Worm (Caenorhabditis elegans) whole organism, L2 larva: ENCODE results near the gene F20D1.22.
"Not testable (repeated sequence)": the region's sequence is repeated elsewhere in the genome, so short reads cannot be mapped to it uniquely, and the experiment has no call there.

Experiments used
- C34F6.9 ChIP-seq: fragments of 150-350 bp; optimal IDR thresholded peaks from 2 replicates; lab custom pipeline; 2014; ENCODE audit warnings: missing biosample characterization, missing genetic modification characterization
- R02D3.7 ChIP-seq: fragments of 150-350 bp; optimal IDR thresholded peaks from 2 replicates; lab custom pipeline; 2014; ENCODE audit warnings: missing biosample characterization, missing genetic modification characterization
- Y55F3AM.14 ChIP-seq: fragments of 200-800 bp; sonication (Bioruptor generic); optimal IDR thresholded peaks from 2 replicates; lab custom pipeline; 2018; ENCODE audit warnings: mild to moderate bottlenecking, missing genetic modification characterization, missing compliant biosample characterization
- ZK546.5 ChIP-seq: sonication (generic microtip); optimal IDR thresholded peaks from 2 replicates; lab custom pipeline; 2017; ENCODE audit warnings: missing biosample characterization, missing genetic modification characterization
- alr-1 ChIP-seq: fragments of 150-350 bp; optimal IDR thresholded peaks from 2 replicates; lab custom pipeline; 2014; ENCODE audit warnings: missing biosample characterization, missing genetic modification characterization
- aly-2 ChIP-seq: fragments of 150-350 bp; optimal IDR thresholded peaks from 2 replicates; lab custom pipeline; 2014; ENCODE audit warnings: missing biosample characterization, missing genetic modification characterization
- ceh-16 ChIP-seq: fragments of 150-350 bp; optimal IDR thresholded peaks from 2 replicates; lab custom pipeline; 2014; ENCODE audit warnings: missing biosample characterization, missing genetic modification characterization
- ceh-82 ChIP-seq: fragments of 150-350 bp; optimal IDR thresholded peaks from 2 replicates; lab custom pipeline; 2014; ENCODE audit warnings: missing biosample characterization, missing genetic modification characterization
- crh-2 ChIP-seq: sonication (generic microtip); optimal IDR thresholded peaks from 2 replicates; lab custom pipeline; 2017; ENCODE audit warnings: missing biosample characterization, missing genetic modification characterization
- dmd-4 ChIP-seq: sonication (generic microtip); optimal IDR thresholded peaks from 2 replicates; lab custom pipeline; 2017; ENCODE audit warnings: missing biosample characterization, missing genetic modification characterization
- egl-27 ChIP-seq: sonication (generic microtip); optimal IDR thresholded peaks from 3 replicates; lab custom pipeline; 2017; ENCODE audit warnings: missing biosample characterization, missing genetic modification reagents, missing genetic modification characterization
- elt-3 ChIP-seq: sonication (generic microtip); optimal IDR thresholded peaks from 2 replicates; lab custom pipeline; 2017; ENCODE audit warnings: missing biosample characterization, missing genetic modification characterization
- fos-1 ChIP-seq: fragments of 150-350 bp; optimal IDR thresholded peaks from 2 replicates; lab custom pipeline; 2014; ENCODE audit warnings: missing biosample characterization, missing genetic modification characterization
- gmeb-1 ChIP-seq: fragments of 150-350 bp; optimal IDR thresholded peaks from 2 replicates; lab custom pipeline; 2014; ENCODE audit warnings: missing biosample characterization, missing genetic modification characterization
- lin-11 ChIP-seq: fragments of 150-350 bp; sonication (generic microtip); optimal IDR thresholded peaks from 2 replicates; lab custom pipeline; 2014; ENCODE audit warnings: missing biosample characterization, missing genetic modification characterization, inconsistent platforms, mixed read lengths
- lin-13 ChIP-seq: fragments of 150-350 bp; optimal IDR thresholded peaks from 2 replicates; lab custom pipeline; 2014; ENCODE audit warnings: missing biosample characterization, missing genetic modification reagents, missing genetic modification characterization
- lin-39 ChIP-seq: fragments of 150-350 bp; optimal IDR thresholded peaks from 2 replicates; lab custom pipeline; 2014; ENCODE audit warnings: missing biosample characterization, missing genetic modification reagents, missing genetic modification characterization
- lsy-2 ChIP-seq, 2 experiments: fragments of 150-350 bp in 1 of 2; sonication (generic microtip) in 1 of 2; optimal IDR thresholded peaks; 2 replicates each; lab custom pipeline; 2014 to 2017; ENCODE audit warnings: missing biosample characterization in 2 of 2, missing genetic modification characterization in 2 of 2
- mbf-1 ChIP-seq: sonication (generic microtip); optimal IDR thresholded peaks from 2 replicates; lab custom pipeline; 2017; ENCODE audit warnings: missing biosample characterization, missing genetic modification characterization
- mdl-1 ChIP-seq, 2 experiments: fragments of 150-350 bp in 1 of 2; sonication (generic microtip) in 1 of 2; optimal IDR thresholded peaks; 2 replicates each; lab custom pipeline; 2017; ENCODE audit warnings: missing biosample characterization in 2 of 2, missing genetic modification characterization in 2 of 2
- nhr-10 ChIP-seq: sonication (generic microtip); optimal IDR thresholded peaks from 2 replicates; lab custom pipeline; 2017; ENCODE audit warnings: missing biosample characterization, missing genetic modification characterization
- nhr-11 ChIP-seq: fragments of 150-350 bp; optimal IDR thresholded peaks from 2 replicates; lab custom pipeline; 2014; ENCODE audit warnings: missing biosample characterization, missing genetic modification characterization
- nhr-12 ChIP-seq: fragments of 150-350 bp; optimal IDR thresholded peaks from 2 replicates; lab custom pipeline; 2014; ENCODE audit warnings: missing biosample characterization, missing genetic modification characterization
- nhr-129 ChIP-seq: fragments of 150-350 bp; optimal IDR thresholded peaks from 2 replicates; lab custom pipeline; 2014; ENCODE audit warnings: missing biosample characterization, missing genetic modification characterization
- nhr-21 ChIP-seq: fragments of 150-350 bp; optimal IDR thresholded peaks from 2 replicates; lab custom pipeline; 2014; ENCODE audit warnings: missing biosample characterization, missing genetic modification characterization
- nhr-23 ChIP-seq: fragments of 150-350 bp; optimal IDR thresholded peaks from 2 replicates; lab custom pipeline; 2014; ENCODE audit warnings: missing biosample characterization, missing genetic modification reagents, missing genetic modification characterization
- nhr-237 ChIP-seq: fragments of 150-350 bp; optimal IDR thresholded peaks from 2 replicates; lab custom pipeline; 2014; ENCODE audit warnings: missing biosample characterization, missing genetic modification characterization
- nhr-25 ChIP-seq: fragments of 150-350 bp; sonication (generic microtip); optimal IDR thresholded peaks from 3 replicates; lab custom pipeline; 2014; ENCODE audit warnings: missing biosample characterization, missing genetic modification characterization
- nhr-6 ChIP-seq: fragments of 150-350 bp; optimal IDR thresholded peaks from 2 replicates; lab custom pipeline; 2014; ENCODE audit warnings: missing biosample characterization, missing genetic modification characterization
- nhr-77 ChIP-seq: fragments of 150-350 bp; optimal IDR thresholded peaks from 2 replicates; lab custom pipeline; 2014; ENCODE audit warnings: missing biosample characterization, missing genetic modification characterization
- peb-1 ChIP-seq: fragments of 150-350 bp; optimal IDR thresholded peaks from 2 replicates; lab custom pipeline; 2014; ENCODE audit warnings: missing biosample characterization, missing genetic modification characterization
- sem-4 ChIP-seq: fragments of 150-350 bp; optimal IDR thresholded peaks from 2 replicates; lab custom pipeline; 2014; ENCODE audit warnings: missing biosample characterization, missing genetic modification reagents, missing genetic modification characterization
- skn-1 ChIP-seq: sonication (generic microtip); optimal IDR thresholded peaks from 2 replicates; lab custom pipeline; 2017; ENCODE audit warnings: missing biosample characterization, missing genetic modification characterization
- sma-3 ChIP-seq: sonication (generic microtip); optimal IDR thresholded peaks from 2 replicates; lab custom pipeline; 2016; ENCODE audit warnings: missing genetic modification reagents, missing genetic modification characterization, missing compliant biosample characterization
- snpc-4 ChIP-seq: fragments of 150-350 bp; optimal IDR thresholded peaks from 2 replicates; lab custom pipeline; 2014; ENCODE audit warnings: missing biosample characterization, missing genetic modification characterization
- unc-39 ChIP-seq: fragments of 150-350 bp; optimal IDR thresholded peaks from 2 replicates; lab custom pipeline; 2014; ENCODE audit warnings: missing biosample characterization, missing genetic modification characterization
- unc-55 ChIP-seq: fragments of 150-350 bp; sonication (generic microtip); optimal IDR thresholded peaks from 3 replicates; lab custom pipeline; 2014; ENCODE audit warnings: missing biosample characterization, missing genetic modification reagents, missing genetic modification characterization
- ztf-1 ChIP-seq: fragments of 200-800 bp; sonication (Bioruptor generic); conservative IDR thresholded peaks from 2 replicates; pipeline ENCODE4 v1.3.6; 2022; ENCODE audit warnings: missing genetic modification characterization, missing compliant biosample characterization
- ztf-11 ChIP-seq: sonication (generic microtip); optimal IDR thresholded peaks from 2 replicates; lab custom pipeline; 2017; ENCODE audit warnings: missing biosample characterization, missing genetic modification characterization
- ztf-4 ChIP-seq: fragments of 150-350 bp; optimal IDR thresholded peaks from 2 replicates; lab custom pipeline; 2014; ENCODE audit warnings: missing biosample characterization, missing genetic modification characterization

F20D1.22 gene

ce11 chrX:14966515-14966914 lies at the start of gene F20D1.22:
F20D1.22 (plus strand) TSS chrX:14966815.
- not testable (repeated sequence) for TF ChIP-seq fos-1 (tag; lab: Kevin White, UChicago); elt-3; snpc-4 (tag; lab: Kevin White, UChicago)

- no peak for TF ChIP-seq ceh-16 (tag; lab: Kevin White, UChicago)
- no peak for TF ChIP-seq ZK546.5 (tag; lab: Kevin White, UChicago)
- TF ChIP-seq nhr-77 = no peak
- TF ChIP-seq unc-39 (tag; lab: Kevin White, UChicago) = no peak
- TF ChIP-seq nhr-11 = no peak
- no peak for TF ChIP-seq C34F6.9
- TF ChIP-seq nhr-12 (tag; lab: Kevin White, UChicago) = no peak
- no peak for TF ChIP-seq nhr-23 (tag; lab: Kevin White, UChicago)
- no peak for TF ChIP-seq ztf-4
- no peak for TF ChIP-seq sem-4 (tag; lab: Kevin White, UChicago)
- no peak for TF ChIP-seq Y55F3AM.14 (GFP tag; lab: Kevin White, UChicago)
- TF ChIP-seq dmd-4 (tag; lab: Kevin White, UChicago) = no peak
- TF ChIP-seq elt-3 = no peak
- TF ChIP-seq ceh-82 (tag; lab: Kevin White, UChicago) = no peak
- no peak for TF ChIP-seq gmeb-1 (tag; lab: Kevin White, UChicago)
- no peak for TF ChIP-seq skn-1 (tag; lab: Kevin White, UChicago)
- no peak for TF ChIP-seq unc-55 (GFP tag; lab: Kevin White, UChicago)
- no peak for TF ChIP-seq egl-27 (tag; lab: Kevin White, UChicago)
- no peak for TF ChIP-seq fos-1 (tag; lab: Kevin White, UChicago)
- TF ChIP-seq mdl-1 (tag; optimal IDR thresholded peaks at IDR 0.05; lab: Kevin White, UChicago) = no peak
Observed at ce11 chrX:14918538-14918937, 48.1 kb upstream of the F20D1.22 start, which contains the start of gene npr-40. npr-40 (plus strand) TSS chrX:14918838.

- TF ChIP-seq lsy-2 (tag; optimal IDR thresholded peaks at IDR 0.05; lab: Kevin White, UChicago) (no peak), lin-39 (tag; lab: Kevin White, UChicago) (no peak), ceh-16 (tag; lab: Kevin White, UChicago) (no peak), egl-27 (tag; lab: Kevin White, UChicago) (no peak), nhr-129 (tag; lab: Kevin White, UChicago) (no peak), nhr-21 (tag; lab: Kevin White, UChicago) (no peak), unc-39 (tag; lab: Kevin White, UChicago) (no peak), mdl-1 (tag; optimal IDR thresholded peaks at IDR 0.05; lab: Kevin White, UChicago) (no peak), lin-11 (tag; lab: Kevin White, UChicago) (no peak), nhr-25 (no peak), alr-1 (tag; lab: Kevin White, UChicago) (no peak), mbf-1 (tag; lab: Kevin White, UChicago) (no peak), ztf-11 (tag; lab: Kevin White, UChicago) (no peak), lin-13 (no peak), nhr-237 (tag; lab: Kevin White, UChicago) (no peak)
Observed at ce11 chrX:14920880-14921279, 45.7 kb upstream of the F20D1.22 start.

ce11 chrX:14922758-14923157 lies 43.9 kb upstream of the F20D1.22 start:
- TF ChIP-seq ztf-1 (GFP tag; lab: Robert Waterston, UW) (no peak), R02D3.7 (tag; lab: Kevin White, UChicago) (no peak), dmd-4 (tag; lab: Kevin White, UChicago) (no peak), snpc-4 (tag; lab: Kevin White, UChicago) (no peak), nhr-6 (no peak), aly-2 (tag; lab: Kevin White, UChicago) (no peak), nhr-77 (no peak), nhr-25 (no peak), ZK546.5 (tag; lab: Kevin White, UChicago) (no peak), ceh-82 (tag; lab: Kevin White, UChicago) (no peak)

ce11 chrX:14928854-14929253 lies 37.8 kb upstream of the F20D1.22 start, which contains the start of gene ntr-2:
ntr-2 (minus strand) TSS chrX:14928954.
- TF ChIP-seq crh-2 (tag; lab: Kevin White, UChicago) (no peak), mbf-1 (tag; lab: Kevin White, UChicago) (no peak), nhr-10 (tag; lab: Kevin White, UChicago) (no peak), sem-4 (tag; lab: Kevin White, UChicago) (no peak), nhr-129 (tag; lab: Kevin White, UChicago) (no peak), peb-1 (tag; lab: Kevin White, UChicago) (no peak), ceh-82 (tag; lab: Kevin White, UChicago) (no peak), sma-3 (GFP tag; lab: Kevin White, UChicago) (no peak), ztf-1 (GFP tag; lab: Robert Waterston, UW) (no peak), nhr-237 (tag; lab: Kevin White, UChicago) (no peak), alr-1 (tag; lab: Kevin White, UChicago) (no peak), lin-11 (tag; lab: Kevin White, UChicago) (no peak)
